Worm (Caenorhabditis elegans) whole organism, early embryonic: ENCODE measurements around the gene rnst-2.

Source experiments
- B0310.2 ChIP-seq: sonication (generic microtip); optimal IDR thresholded peaks from 2 replicates; lab custom pipeline; 2016; ENCODE audit warnings: mild to moderate bottlenecking, missing genetic modification characterization, missing compliant biosample characterization
- F13C5.2 ChIP-seq: sonication (generic microtip); optimal IDR thresholded peaks from 2 replicates; lab custom pipeline; 2017; ENCODE audit warnings: mild to moderate bottlenecking, missing genetic modification characterization, inconsistent platforms, missing compliant biosample characterization
- aly-1 ChIP-seq: sonication (generic microtip); optimal IDR thresholded peaks from 2 replicates; lab custom pipeline; 2016; ENCODE audit warnings: missing genetic modification characterization, missing compliant biosample characterization
- ama-1 ChIP-seq: fragments of 150-350 bp; optimal IDR thresholded peaks from 2 replicates; lab custom pipeline; 2014
- ceh-13 ChIP-seq: fragments of 200-800 bp; sonication (Bioruptor generic); optimal IDR thresholded peaks from 2 replicates; lab custom pipeline; 2018; ENCODE audit warnings: mild to moderate bottlenecking, missing genetic modification characterization, missing compliant biosample characterization
- ceh-36 ChIP-seq: sonication (generic microtip); optimal IDR thresholded peaks from 2 replicates; lab custom pipeline; 2016; ENCODE audit warnings: missing genetic modification characterization, inconsistent platforms, missing compliant biosample characterization
- ets-7 ChIP-seq: sonication (generic microtip); optimal IDR thresholded peaks from 2 replicates; lab custom pipeline; 2016; ENCODE audit warnings: missing genotype, missing genetic modification characterization, missing compliant biosample characterization
- flt-1 ChIP-seq: fragments of 200-800 bp; sonication (Bioruptor generic); IDR thresholded peaks from 2 replicates; pipeline ENCODE4 v1.3.6; 2022; ENCODE audit warnings: missing genetic modification characterization, missing compliant biosample characterization
- hmbx-1 ChIP-seq: sonication (generic microtip); optimal IDR thresholded peaks from 2 replicates; lab custom pipeline; 2016; ENCODE audit warnings: mild to moderate bottlenecking, missing genetic modification characterization, missing compliant biosample characterization
- hmg-4 ChIP-seq: fragments of 200-800 bp; sonication (Bioruptor generic); optimal IDR thresholded peaks from 2 replicates; lab custom pipeline; 2018; ENCODE audit warnings: mild to moderate bottlenecking, missing genetic modification characterization, missing compliant biosample characterization
- hnd-1 ChIP-seq: sonication (generic microtip); optimal IDR thresholded peaks from 2 replicates; lab custom pipeline; 2016; ENCODE audit warnings: missing genetic modification characterization, missing compliant biosample characterization
- pes-1 ChIP-seq: fragments of 200-800 bp; sonication (Bioruptor generic); IDR thresholded peaks from 2 replicates; pipeline ENCODE4 v1.3.6; 2022; ENCODE audit warnings: missing genetic modification reagents, missing genetic modification characterization, missing compliant biosample characterization
- scrt-1 ChIP-seq: fragments of 200-800 bp; sonication (Bioruptor generic); IDR thresholded peaks from 2 replicates; pipeline ENCODE4 v1.3.6; 2022; ENCODE audit warnings: missing genetic modification characterization, missing compliant biosample characterization
- sea-1 ChIP-seq: fragments of 200-800 bp; sonication (Bioruptor generic); conservative IDR thresholded peaks from 2 replicates; pipeline ENCODE4 v1.3.6; 2022; ENCODE audit warnings: missing genetic modification characterization, missing compliant biosample characterization
- tbx-11 ChIP-seq: fragments of 200-800 bp; sonication (Bioruptor generic); IDR thresholded peaks from 2 replicates; pipeline ENCODE4 v1.3.6; 2022; ENCODE audit warnings: missing genetic modification characterization, missing compliant biosample characterization
- tbx-37 ChIP-seq: fragments of 200-800 bp; sonication (Bioruptor generic); conservative IDR thresholded peaks from 2 replicates; pipeline ENCODE4 v1.3.6; 2022; ENCODE audit warnings: missing genetic modification reagents, missing genetic modification characterization, missing compliant biosample characterization
- tra-4 ChIP-seq: sonication (generic microtip); optimal IDR thresholded peaks from 2 replicates; lab custom pipeline; 2017; ENCODE audit warnings: missing genetic modification characterization, missing compliant biosample characterization

The rnst-2 gene

DNA sequence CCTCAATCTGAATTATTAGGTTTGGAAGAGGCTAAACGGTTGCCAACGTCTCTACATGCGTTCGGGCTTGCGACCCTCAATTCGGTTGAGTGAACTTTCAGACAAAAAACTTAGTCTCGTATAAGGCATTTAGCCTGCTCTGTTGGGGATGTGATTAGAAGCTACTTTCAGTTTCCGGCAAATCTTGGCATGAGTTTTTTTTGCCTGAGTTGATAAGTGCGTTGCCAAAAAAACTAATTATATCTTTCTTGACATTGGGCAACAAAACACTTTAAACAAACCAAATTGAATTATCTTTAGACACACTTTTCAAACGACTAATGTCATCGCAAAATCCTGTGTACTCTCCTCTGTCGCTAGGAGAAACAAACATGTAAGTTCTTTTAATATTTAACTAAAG, 31.0 kb downstream of the rnst-2 start, which contains the start of gene Y50D4B.4:
TSS of gene Y50D4B.4 (plus strand) at position 301 of the 400 bp plus-strand sequence.
- TF ChIP-seq ets-7 (tag; lab: Kevin White, UChicago) (no peak), hmg-4 (GFP tag; lab: Kevin White, UChicago) (no peak), tbx-37 (GFP tag; lab: Robert Waterston, UW) (no peak)

DNA sequence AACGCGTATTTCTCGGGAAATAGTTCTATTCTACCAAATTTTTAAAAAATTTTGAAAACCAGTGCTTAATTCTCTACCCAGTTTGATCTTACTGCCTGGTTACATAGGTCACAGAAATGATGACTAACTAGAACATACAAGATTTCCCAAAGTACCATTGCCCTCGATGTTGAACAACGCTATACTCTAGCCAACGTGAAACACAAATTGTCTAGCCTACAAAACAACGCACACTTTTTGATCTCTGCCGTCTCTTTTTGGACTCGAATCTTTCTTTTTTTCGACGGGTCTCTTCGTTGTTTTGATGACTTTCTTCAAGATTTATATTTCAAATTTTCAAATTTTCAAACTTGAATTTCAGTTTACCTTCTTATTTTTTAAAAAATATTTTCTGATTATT, 38.9 kb downstream of the rnst-2 start, which contains the start of gene Y50D4B.2:
TSS of gene Y50D4B.2 (plus strand) at position 301 of the 400 bp plus-strand sequence.
- TF ChIP-seq scrt-1 (GFP tag; lab: Robert Waterston, UW) = no peak
- TF ChIP-seq pes-1 = no peak
- TF ChIP-seq sea-1 = no peak
- TF ChIP-seq hmbx-1 (tag; lab: Kevin White, UChicago) = no peak
- no peak for TF ChIP-seq ets-7 (tag; lab: Kevin White, UChicago)
- no peak for TF ChIP-seq tra-4
- TF ChIP-seq hmg-4 (GFP tag; lab: Kevin White, UChicago) = no peak
- TF ChIP-seq B0310.2 (tag; lab: Kevin White, UChicago) = no peak
- no peak for TF ChIP-seq aly-1
- TF ChIP-seq ceh-36 (tag; lab: Kevin White, UChicago) = no peak
- no peak for TF ChIP-seq F13C5.2 (tag; lab: Kevin White, UChicago)
- TF ChIP-seq tbx-37 (GFP tag; lab: Robert Waterston, UW) = no peak
- no peak for TF ChIP-seq ama-1
- no peak for TF ChIP-seq ceh-13
- no peak for TF ChIP-seq flt-1

DNA sequence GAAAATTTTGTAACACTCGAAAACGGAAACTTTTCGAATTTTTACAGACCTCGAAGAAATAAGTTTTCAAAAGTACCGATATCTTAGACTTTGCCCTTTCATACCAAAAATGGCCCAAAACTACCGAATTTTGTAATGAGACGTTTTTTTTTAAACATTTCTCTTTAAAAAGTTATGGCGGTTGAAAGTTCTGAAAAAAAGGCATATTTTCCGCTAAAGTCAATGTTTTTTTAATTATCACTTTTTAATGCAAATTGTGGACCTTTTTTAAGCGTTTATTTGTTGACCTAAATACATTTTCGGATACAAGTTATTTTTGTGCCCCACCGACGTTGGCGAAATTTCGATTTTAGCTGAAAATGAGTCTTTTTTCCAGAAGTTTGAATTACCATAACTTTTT, 41.2 kb downstream of the rnst-2 start:
- TF ChIP-seq hmg-4 (GFP tag; lab: Kevin White, UChicago) (no peak), hnd-1 (no peak), tbx-37 (GFP tag; lab: Robert Waterston, UW) (no peak), scrt-1 (GFP tag; lab: Robert Waterston, UW) (no peak), ceh-13 (no peak), ama-1 (no peak), sea-1 (no peak), tra-4 (no peak), B0310.2 (tag; lab: Kevin White, UChicago) (no peak), tbx-11 (GFP tag; lab: Robert Waterston, UW) (no peak), pes-1 (no peak), aly-1 (no peak), flt-1 (no peak), hmbx-1 (tag; lab: Kevin White, UChicago) (no peak), ets-7 (tag; lab: Kevin White, UChicago) (no peak), F13C5.2 (tag; lab: Kevin White, UChicago) (no peak)

DNA sequence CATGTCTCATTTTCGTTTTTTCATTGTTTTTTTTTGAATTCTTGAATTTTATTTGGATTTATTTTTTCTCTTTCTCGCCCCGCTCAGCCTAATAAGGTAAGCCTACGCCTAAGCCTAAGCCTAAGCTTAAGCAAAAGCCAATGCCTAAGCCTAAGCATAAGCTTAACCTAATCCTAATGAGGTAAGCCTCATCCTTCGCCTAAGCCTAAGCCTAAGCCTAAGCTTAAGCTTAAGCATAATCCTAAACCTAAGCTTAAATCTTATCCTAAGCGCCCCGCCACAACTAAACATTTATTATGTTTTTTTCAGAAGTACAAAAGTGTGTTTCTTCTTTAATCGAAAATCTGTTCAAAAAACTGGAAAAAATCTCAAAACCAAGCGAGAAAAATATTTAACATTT, 50.8 kb downstream of the rnst-2 start:
- TF ChIP-seq ceh-36 (tag; lab: Kevin White, UChicago) = peak; percentile 69
- TF ChIP-seq F13C5.2 (tag; lab: Kevin White, UChicago) = no peak

DNA sequence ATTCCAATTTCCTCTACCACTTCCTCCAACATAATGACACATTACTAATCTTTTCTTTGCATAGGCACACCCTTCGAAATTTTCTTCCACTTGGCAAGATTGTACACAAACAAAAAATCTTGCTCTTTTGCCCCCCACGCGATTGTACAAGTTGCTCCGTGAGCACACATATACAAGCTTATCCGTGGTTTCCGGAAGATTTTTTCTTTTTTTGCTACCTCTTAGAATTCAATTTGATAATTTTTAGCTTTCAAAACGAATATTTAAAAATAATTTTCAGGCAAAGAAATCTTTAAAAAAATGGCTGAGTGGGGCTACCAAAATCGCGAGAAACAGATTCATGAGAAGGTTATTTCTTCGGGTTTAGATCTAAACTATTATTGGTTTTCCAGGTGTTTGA, 51.3 kb downstream of the rnst-2 start, which contains the start of gene Y50D4B.1:
TSS of gene Y50D4B.1 (plus strand) at position 301 of the 400 bp plus-strand sequence.
- TF ChIP-seq tbx-11 (GFP tag; lab: Robert Waterston, UW) (no peak), sea-1 (no peak), ama-1 (no peak), ceh-36 (tag; lab: Kevin White, UChicago) (no peak), hmg-4 (GFP tag; lab: Kevin White, UChicago) (no peak), ceh-13 (no peak)
